Worm (Caenorhabditis elegans) whole organism, late embryonic: ENCODE measurements around the gene nhr-115.
"Not testable (repeated sequence)": the region's sequence is repeated elsewhere in the genome, so short reads cannot be mapped to it uniquely, and the experiment has no call there.

Experiments
- K09A11.1 ChIP-seq: sonication (generic microtip); optimal IDR thresholded peaks from 2 replicates; lab custom pipeline; 2017; ENCODE audit warnings: antibody characterized with exemption, mild to moderate bottlenecking, missing genetic modification characterization, missing compliant biosample characterization; ENCODE audit not compliant: insufficient read depth
- T23F11.4 ChIP-seq: fragments of 200-800 bp; sonication (Bioruptor generic); optimal IDR thresholded peaks from 2 replicates; lab custom pipeline; 2018; ENCODE audit warnings: mild to moderate bottlenecking, missing genetic modification characterization, missing compliant biosample characterization
- ama-1 ChIP-seq: fragments of 150-350 bp; optimal IDR thresholded peaks from 2 replicates; lab custom pipeline; 2014
- ceh-18 ChIP-seq: sonication (generic microtip); optimal IDR thresholded peaks from 2 replicates; lab custom pipeline; 2016; ENCODE audit warnings: missing genetic modification characterization, missing compliant biosample characterization
- ceh-2 ChIP-seq: sonication (generic microtip); optimal IDR thresholded peaks from 2 replicates; lab custom pipeline; 2016; ENCODE audit warnings: missing genotype, missing genetic modification characterization, missing compliant biosample characterization
- ceh-30 ChIP-seq: fragments of 150-350 bp; optimal IDR thresholded peaks from 2 replicates; lab custom pipeline; 2014; ENCODE audit warnings: missing biosample characterization, missing genetic modification characterization
- ceh-34 ChIP-seq: sonication (generic microtip); optimal IDR thresholded peaks from 2 replicates; lab custom pipeline; 2016; ENCODE audit warnings: mild to moderate bottlenecking, missing genetic modification characterization, missing compliant biosample characterization
- dve-1 ChIP-seq: sonication (generic microtip); optimal IDR thresholded peaks from 2 replicates; lab custom pipeline; 2017; ENCODE audit warnings: antibody characterized with exemption, mild to moderate bottlenecking, missing genetic modification characterization, missing compliant biosample characterization
- elt-2 ChIP-seq: sonication (generic microtip); optimal IDR thresholded peaks from 2 replicates; lab custom pipeline; 2016; ENCODE audit warnings: missing genetic modification reagents, missing genetic modification characterization, missing compliant biosample characterization
- ets-4 ChIP-seq: sonication (generic microtip); optimal IDR thresholded peaks from 2 replicates; lab custom pipeline; 2016; ENCODE audit warnings: missing genetic modification characterization, missing compliant biosample characterization
- fkh-6 ChIP-seq: sonication (generic microtip); optimal IDR thresholded peaks from 2 replicates; lab custom pipeline; 2016; ENCODE audit warnings: missing genetic modification characterization, missing compliant biosample characterization
- gmeb-2 ChIP-seq: sonication (generic microtip); optimal IDR thresholded peaks from 2 replicates; lab custom pipeline; 2016; ENCODE audit warnings: missing genetic modification characterization, inconsistent platforms, missing compliant biosample characterization
- hlh-13 ChIP-seq: fragments of 200-800 bp; sonication (Bioruptor generic); optimal IDR thresholded peaks from 2 replicates; lab custom pipeline; 2018; ENCODE audit warnings: mild to moderate bottlenecking, missing genetic modification characterization, missing compliant biosample characterization
- hlh-15 ChIP-seq: sonication (generic microtip); optimal IDR thresholded peaks from 2 replicates; lab custom pipeline; 2016; ENCODE audit warnings: missing genetic modification characterization, missing compliant biosample characterization
- hlh-30 ChIP-seq: sonication (generic microtip); optimal IDR thresholded peaks from 2 replicates; lab custom pipeline; 2017; ENCODE audit warnings: antibody characterized with exemption, missing genetic modification characterization, missing compliant biosample characterization; ENCODE audit not compliant: insufficient read depth
- hlh-6 ChIP-seq: sonication (generic microtip); optimal IDR thresholded peaks from 2 replicates; lab custom pipeline; 2016; ENCODE audit warnings: missing genotype, missing genetic modification characterization, missing compliant biosample characterization
- hlh-8 ChIP-seq: sonication (generic microtip); optimal IDR thresholded peaks from 2 replicates; lab custom pipeline; 2016; ENCODE audit warnings: missing genotype, missing genetic modification characterization, missing compliant biosample characterization
- nfya-1 ChIP-seq: sonication (generic microtip); optimal IDR thresholded peaks from 2 replicates; lab custom pipeline; 2017; ENCODE audit warnings: missing genetic modification characterization, mild to moderate bottlenecking, missing compliant biosample characterization, antibody characterized with exemption, moderate library complexity
- pag-3 ChIP-seq: sonication (generic microtip); optimal IDR thresholded peaks from 2 replicates; lab custom pipeline; 2016; ENCODE audit warnings: missing compliant biosample characterization, missing genetic modification characterization, borderline replicate concordance
- pax-1 ChIP-seq: fragments of 150-350 bp; optimal IDR thresholded peaks from 2 replicates; lab custom pipeline; 2014; ENCODE audit warnings: missing biosample characterization, missing genetic modification characterization
- pha-4 ChIP-seq: fragments of 150-350 bp; optimal IDR thresholded peaks from 2 replicates; lab custom pipeline; 2018; ENCODE audit warnings: missing biosample characterization, missing genetic modification reagents, missing genetic modification characterization
- pqm-1 ChIP-seq: sonication (generic microtip); optimal IDR thresholded peaks from 2 replicates; lab custom pipeline; 2016; ENCODE audit warnings: missing genetic modification characterization, missing compliant biosample characterization
- ref-2 ChIP-seq: sonication (generic microtip); optimal IDR thresholded peaks from 2 replicates; lab custom pipeline; 2016; ENCODE audit warnings: missing genetic modification characterization, missing compliant biosample characterization
- rnt-1 ChIP-seq: sonication (generic microtip); optimal IDR thresholded peaks from 2 replicates; lab custom pipeline; 2016; ENCODE audit warnings: missing genetic modification characterization, missing compliant biosample characterization
- sdc-2 ChIP-seq: sonication (generic microtip); optimal IDR thresholded peaks from 2 replicates; lab custom pipeline; 2016; ENCODE audit warnings: missing genotype, missing genetic modification characterization, missing compliant biosample characterization
- sox-4 ChIP-seq: sonication (generic microtip); optimal IDR thresholded peaks from 2 replicates; lab custom pipeline; 2017; ENCODE audit warnings: mild to moderate bottlenecking, missing genetic modification characterization, inconsistent platforms, missing compliant biosample characterization
- syd-9 ChIP-seq: sonication (generic microtip); optimal IDR thresholded peaks from 2 replicates; lab custom pipeline; 2016; ENCODE audit warnings: mild to moderate bottlenecking, missing genetic modification characterization, moderate library complexity, missing compliant biosample characterization
- unc-55 ChIP-seq: sonication (generic microtip); optimal IDR thresholded peaks from 2 replicates; lab custom pipeline; 2017; ENCODE audit warnings: missing biosample characterization, missing genetic modification reagents, missing genetic modification characterization
- unc-86 ChIP-seq: sonication (generic microtip); optimal IDR thresholded peaks from 2 replicates; lab custom pipeline; 2016; ENCODE audit warnings: missing genetic modification characterization, missing compliant biosample characterization
- ztf-16 ChIP-seq: sonication (generic microtip); optimal IDR thresholded peaks from 2 replicates; lab custom pipeline; 2017; ENCODE audit warnings: missing genetic modification characterization, missing compliant biosample characterization

nhr-115 gene

DNA sequence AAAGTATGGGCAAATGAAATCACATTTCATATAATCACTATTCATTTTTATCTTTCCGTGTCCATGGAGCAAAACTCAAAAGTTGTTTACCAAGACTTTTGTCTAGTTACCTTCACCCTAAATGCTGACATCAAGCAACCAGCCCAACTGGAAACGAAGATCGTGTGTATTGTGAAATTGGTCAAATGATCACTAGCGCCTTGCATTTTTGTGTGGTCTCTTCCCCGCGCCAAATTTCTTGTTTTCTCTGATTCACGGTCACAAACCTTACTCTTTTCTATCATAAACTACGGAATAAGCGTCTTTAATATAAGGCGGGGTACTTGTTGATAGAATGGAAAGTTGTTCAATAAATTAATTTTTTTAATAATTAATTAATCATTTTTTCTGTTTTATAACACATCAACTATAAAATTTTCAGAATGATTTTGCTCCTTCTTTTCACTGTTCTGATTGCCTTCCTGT lies 42.2 kb upstream of the nhr-115 start, which contains the start of gene cyp-33C7:
TSS of gene cyp-33C7 (plus strand) at position 415 of the 465 bp plus-strand sequence.
- TF ChIP-seq ceh-18 = no peak

DNA sequence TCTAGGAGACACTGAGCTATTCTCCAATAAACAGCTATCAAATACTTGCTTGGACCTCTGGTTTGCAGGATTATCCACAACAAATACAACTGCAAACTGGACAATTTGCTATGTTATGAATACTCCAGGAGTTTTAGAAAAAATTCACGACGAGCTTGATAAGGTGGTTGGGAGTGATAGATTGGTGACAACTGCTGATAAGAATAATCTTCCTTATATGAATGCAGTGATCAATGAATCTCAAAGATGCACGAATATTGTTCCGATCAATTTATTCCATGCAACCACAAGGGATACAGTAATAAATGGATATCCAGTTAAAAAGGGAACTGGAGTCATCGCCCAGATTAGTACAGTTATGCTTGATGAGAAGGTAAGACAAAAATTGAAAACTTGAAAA lies 40.6 kb upstream of the nhr-115 start:
- no peak for TF ChIP-seq dve-1 (tag; lab: Kevin White, UChicago)
- TF ChIP-seq hlh-15 (tag; lab: Kevin White, UChicago) = no peak
- TF ChIP-seq ztf-16 (tag; lab: Kevin White, UChicago) = no peak
- no peak for TF ChIP-seq sdc-2 (tag; lab: Kevin White, UChicago)
- no peak for TF ChIP-seq ceh-2 (tag; lab: Kevin White, UChicago)
- TF ChIP-seq rnt-1 = no peak
- TF ChIP-seq pha-4 (tag; lab: Kevin White, UChicago) = no peak
- TF ChIP-seq fkh-6 = no peak
- TF ChIP-seq ceh-18 = no peak
- no peak for TF ChIP-seq sox-4
- no peak for TF ChIP-seq K09A11.1 (tag; lab: Kevin White, UChicago)
- no peak for TF ChIP-seq unc-86 (tag; lab: Kevin White, UChicago)
- TF ChIP-seq, all 69 proteins: peak for 0

DNA sequence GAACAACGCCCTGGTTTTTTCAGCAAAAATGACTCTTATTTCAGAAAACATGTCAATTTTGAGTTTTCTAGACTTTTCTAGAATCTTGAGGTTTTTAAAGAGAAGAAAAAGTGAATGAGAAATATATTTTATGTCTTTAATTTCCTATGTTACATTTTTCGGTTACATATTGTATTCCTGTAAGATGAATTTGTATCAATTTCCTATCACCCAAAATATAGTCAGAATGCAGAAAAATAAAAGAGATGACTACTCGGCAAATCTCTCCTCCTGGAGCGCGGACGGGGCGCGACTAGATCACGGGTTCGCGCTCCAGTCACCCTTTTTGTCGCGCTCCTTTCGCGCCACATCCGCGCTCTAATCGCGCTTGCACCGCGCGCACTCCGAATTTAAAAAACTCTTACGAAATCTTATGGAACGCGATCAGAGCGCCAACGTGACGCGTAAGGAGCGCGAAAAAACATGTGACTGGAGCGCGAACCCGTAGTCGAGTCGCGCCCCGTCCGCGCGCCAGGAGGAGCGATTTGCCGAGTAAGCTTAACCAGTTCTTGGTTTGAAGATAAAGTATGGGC lies 37.7 kb upstream of the nhr-115 start, which contains the start of gene str-253:
TSS of gene str-253 (minus strand) at position 51 of the 572 bp plus-strand sequence.
- TF ChIP-seq gmeb-2 (tag; lab: Kevin White, UChicago) (no peak), pax-1 (tag; lab: Kevin White, UChicago) (no peak), K09A11.1 (tag; lab: Kevin White, UChicago) (no peak), sox-4 (no peak)

DNA sequence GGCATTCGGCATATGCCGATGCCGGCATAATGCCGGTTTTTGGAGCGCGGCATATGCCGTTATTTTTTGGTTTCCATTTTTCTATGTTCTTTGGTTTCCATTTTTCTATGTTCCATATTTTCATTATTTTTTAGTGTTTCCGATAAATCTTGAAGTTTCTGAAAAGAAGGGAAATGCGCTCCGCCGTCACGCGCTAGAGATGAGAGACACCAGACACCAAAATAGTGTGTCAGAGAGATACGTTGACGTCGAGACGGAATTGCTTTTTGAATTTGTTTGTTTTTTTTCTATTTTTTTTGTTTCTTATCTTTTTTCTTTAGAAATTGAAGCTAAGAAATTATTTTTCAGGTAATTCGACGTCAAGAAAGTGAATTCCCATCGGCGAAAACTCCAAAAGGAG lies 37.1 kb upstream of the nhr-115 start, which contains the start of gene F41B5.1:
TSS of gene F41B5.1 (plus strand) at position 343 of the 400 bp plus-strand sequence.
- TF ChIP-seq ref-2, ceh-30, hlh-13: not testable (repeated sequence)

DNA sequence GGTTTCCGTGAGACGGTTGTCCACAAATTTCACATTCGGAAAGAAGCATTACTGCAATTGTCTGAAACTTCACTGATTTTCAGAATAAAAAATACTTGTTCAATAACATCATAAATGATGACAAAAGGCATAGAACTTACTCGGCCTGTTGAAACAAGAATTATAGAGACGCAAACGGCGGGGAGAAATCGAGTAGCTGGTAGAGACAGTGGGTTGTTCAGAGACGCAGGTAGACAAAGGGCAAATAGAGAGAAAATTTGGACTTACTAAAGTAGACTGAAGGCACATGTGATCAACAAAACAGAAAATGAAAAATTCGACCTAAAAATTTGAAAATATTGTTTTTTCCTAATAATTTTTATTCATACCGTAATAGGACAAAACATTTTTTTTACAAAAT lies 32.6 kb upstream of the nhr-115 start, which contains the start of gene nhr-182:
TSS of gene nhr-182 (minus strand) at position 178 of the 400 bp plus-strand sequence.
- TF ChIP-seq hlh-30 (tag; lab: Kevin White, UChicago) = no peak
- TF ChIP-seq elt-2 (tag; lab: Kevin White, UChicago) = no peak
- no peak for TF ChIP-seq unc-55
- TF ChIP-seq hlh-8 (tag; lab: Kevin White, UChicago) = no peak
- TF ChIP-seq ceh-30 = no peak
- TF ChIP-seq nfya-1 (tag; lab: Kevin White, UChicago) = no peak
- no peak for TF ChIP-seq pax-1 (tag; lab: Kevin White, UChicago)
- no peak for TF ChIP-seq ama-1 (lab: Kevin White, UChicago)
- TF ChIP-seq pqm-1 = no peak
- TF ChIP-seq, all 69 proteins: peak for 0

DNA sequence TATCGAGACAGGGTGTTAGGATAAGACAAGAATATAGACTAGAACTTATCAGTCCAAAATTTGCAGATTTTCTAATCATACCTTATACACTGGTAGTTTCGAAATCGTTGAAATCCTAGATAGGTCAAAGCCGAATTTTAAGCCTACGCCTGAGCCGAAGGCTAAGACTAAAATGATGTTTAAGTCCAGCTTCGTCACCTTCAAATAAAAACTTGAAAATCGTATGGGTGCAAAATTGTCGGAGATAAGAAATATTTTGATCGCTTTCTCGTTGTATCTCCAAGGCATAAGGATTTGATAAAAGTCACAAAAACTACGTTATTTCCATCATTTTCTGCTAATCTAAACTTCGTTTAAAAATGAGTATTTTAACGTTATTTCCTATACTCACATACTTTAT lies 31.7 kb upstream of the nhr-115 start, which contains the start of gene F41B5.12:
TSS of gene F41B5.12 (plus strand) at position 301 of the 400 bp plus-strand sequence.
- TF ChIP-seq pag-3 (tag; lab: Kevin White, UChicago) = no peak
- no peak for TF ChIP-seq pqm-1
- no peak for TF ChIP-seq T23F11.4 (GFP tag; lab: Kevin White, UChicago)
- no peak for TF ChIP-seq syd-9 (tag; lab: Kevin White, UChicago)
- TF ChIP-seq hlh-6 (tag; lab: Kevin White, UChicago) = no peak
- no peak for TF ChIP-seq hlh-13
- no peak for TF ChIP-seq ceh-34 (tag; lab: Kevin White, UChicago)
- TF ChIP-seq ets-4 = no peak
